Fruit fly (Drosophila melanogaster) whole organism, embryonic: ENCODE measurements around the gene red.

Experiments
- B-H1 ChIP-seq: fragments of 200-800 bp; sonication (Bioruptor generic); IDR thresholded peaks from 3 replicates; pipeline ENCODE4 v1.3.6; 2022; ENCODE audit warnings: missing biosample characterization, missing genetic modification characterization
- CG10959 ChIP-seq: fragments of 200-800 bp; sonication (Bioruptor generic); IDR thresholded peaks from 2 replicates; pipeline ENCODE4 v1.3.6; 2022; ENCODE audit warnings: missing biosample characterization, missing genetic modification characterization
- CG10979 ChIP-seq: fragments of 200-800 bp; sonication (Bioruptor generic); optimal IDR thresholded peaks from 2 replicates; lab custom pipeline; 2018; ENCODE audit warnings: missing biosample characterization, mild to moderate bottlenecking, missing genetic modification characterization, moderate library complexity
- CG11247 ChIP-seq: fragments of 200-800 bp; sonication (Bioruptor generic); IDR thresholded peaks from 2 replicates; pipeline ENCODE4 v1.3.6; 2022; ENCODE audit warnings: missing biosample characterization, missing genetic modification characterization
- CG12769 ChIP-seq: fragments of 200-800 bp; sonication (Bioruptor generic); optimal IDR thresholded peaks from 2 replicates; lab custom pipeline; 2019; ENCODE audit warnings: missing biosample characterization, mild to moderate bottlenecking, missing genetic modification characterization, moderate library complexity
- CG13287 ChIP-seq: fragments of 200-800 bp; sonication (Bioruptor generic); IDR thresholded peaks from 2 replicates; pipeline ENCODE4 v1.3.6; 2022; ENCODE audit warnings: missing biosample characterization, missing genetic modification characterization; ENCODE audit not compliant: partially characterized antibody
- CG14860 ChIP-seq: fragments of 200-800 bp; sonication (Bioruptor generic); IDR thresholded peaks from 3 replicates; pipeline ENCODE4 v1.3.6; 2022; ENCODE audit warnings: missing biosample characterization, missing genetic modification characterization; ENCODE audit not compliant: partially characterized antibody
- CG17361 ChIP-seq: fragments of 200-800 bp; sonication (Bioruptor generic); IDR thresholded peaks from 3 replicates; pipeline ENCODE4 v1.3.6; 2022; ENCODE audit warnings: missing biosample characterization, missing genetic modification characterization
- CG18262 ChIP-seq: fragments of 200-800 bp; optimal IDR thresholded peaks from 3 replicates; lab custom pipeline; 2019; ENCODE audit warnings: missing biosample characterization, mild to moderate bottlenecking, missing genetic modification characterization, moderate library complexity
- CG18599 ChIP-seq: fragments of 200-800 bp; sonication (Bioruptor generic); optimal IDR thresholded peaks from 3 replicates; lab custom pipeline; 2017; ENCODE audit warnings: missing biosample characterization, missing genetic modification characterization, mild to moderate bottlenecking, moderate library complexity, missing genetic modification reagents
- CG2678 ChIP-seq: fragments of 200-800 bp; sonication (Bioruptor generic); optimal IDR thresholded peaks from 3 replicates; lab custom pipeline; 2019; ENCODE audit warnings: missing biosample characterization, mild to moderate bottlenecking, missing genetic modification characterization, moderate library complexity
- CG2875 ChIP-seq: fragments of 200-800 bp; sonication (Bioruptor generic); optimal IDR thresholded peaks from 2 replicates; lab custom pipeline; 2017; ENCODE audit warnings: missing biosample characterization, mild to moderate bottlenecking, missing genetic modification characterization, missing genetic modification reagents
- CG30403 ChIP-seq: fragments of 200-800 bp; sonication (Bioruptor generic); optimal IDR thresholded peaks from 3 replicates; lab custom pipeline; 2016; ENCODE audit warnings: missing biosample characterization, missing genetic modification characterization
- CG3065 ChIP-seq: fragments of 200-800 bp; sonication (Bioruptor generic); optimal IDR thresholded peaks from 2 replicates; lab custom pipeline; 2016; ENCODE audit warnings: missing biosample characterization, missing genetic modification characterization
- CG3163 ChIP-seq: fragments of 200-800 bp; sonication (Bioruptor generic); optimal IDR thresholded peaks from 3 replicates; lab custom pipeline; 2016; ENCODE audit warnings: missing biosample characterization, missing genetic modification characterization
- CG34224 ChIP-seq: fragments of 200-800 bp; sonication (Bioruptor generic); IDR thresholded peaks from 3 replicates; pipeline ENCODE4 v1.3.6; 2022; ENCODE audit warnings: missing biosample characterization, missing genetic modification characterization; ENCODE audit not compliant: partially characterized antibody
- CG4730 ChIP-seq: fragments of 200-800 bp; sonication (Bioruptor generic); IDR thresholded peaks from 2 replicates; pipeline ENCODE4 v1.3.6; 2022; ENCODE audit warnings: missing biosample characterization, missing genetic modification characterization
- CG7271 ChIP-seq: fragments of 200-800 bp; sonication (Bioruptor generic); optimal IDR thresholded peaks from 2 replicates; lab custom pipeline; 2018; ENCODE audit warnings: missing biosample characterization, mild to moderate bottlenecking, missing genetic modification characterization, moderate library complexity
- CG7987 ChIP-seq: fragments of 200-800 bp; sonication (Bioruptor generic); optimal IDR thresholded peaks from 2 replicates; lab custom pipeline; 2018; ENCODE audit warnings: missing biosample characterization, mild to moderate bottlenecking, missing genetic modification characterization, moderate library complexity
- Camta ChIP-seq: fragments of 200-800 bp; sonication (Bioruptor generic); optimal IDR thresholded peaks from 2 replicates; lab custom pipeline; 2016; ENCODE audit warnings: missing biosample characterization, missing genetic modification characterization
- CrebB ChIP-seq: fragments of 200-800 bp; sonication (Bioruptor generic); optimal IDR thresholded peaks from 3 replicates; lab custom pipeline; 2018; ENCODE audit warnings: missing biosample characterization, mild to moderate bottlenecking, missing genetic modification characterization
- D19B ChIP-seq: fragments of 200-800 bp; sonication (Bioruptor generic); optimal IDR thresholded peaks from 2 replicates; lab custom pipeline; 2017; ENCODE audit warnings: missing biosample characterization, mild to moderate bottlenecking, missing genetic modification characterization
- Gug ChIP-seq: fragments of 200-800 bp; sonication (Bioruptor generic); IDR thresholded peaks from 4 replicates; pipeline ENCODE4 v1.3.6; 2022; ENCODE audit warnings: missing biosample characterization, missing genetic modification characterization
- HHEX ChIP-seq: fragments of 200-800 bp; sonication (Bioruptor generic); optimal IDR thresholded peaks from 3 replicates; lab custom pipeline; 2017; ENCODE audit warnings: missing biosample characterization, mild to moderate bottlenecking, missing genetic modification characterization, missing genetic modification reagents
- Hmr ChIP-seq: fragments of 200-800 bp; sonication (Bioruptor generic); optimal IDR thresholded peaks from 3 replicates; lab custom pipeline; 2017; ENCODE audit warnings: mild to moderate bottlenecking, missing biosample characterization, missing genetic modification reagents, missing genetic modification characterization
- Hr51 ChIP-seq, 2 experiments: fragments of 200-800 bp; sonication (Bioruptor generic); optimal IDR thresholded peaks; 2 replicates in 1 of 2; 3 replicates in 1 of 2; lab custom pipeline; 2016 to 2018; ENCODE audit warnings: missing biosample characterization in 2 of 2, missing genetic modification characterization in 2 of 2, mild to moderate bottlenecking in 1 of 2, moderate library complexity in 1 of 2
- Mad ChIP-seq: fragments of 200-800 bp; sonication (Bioruptor generic); optimal IDR thresholded peaks from 2 replicates; lab custom pipeline; 2016; ENCODE audit warnings: missing biosample characterization, missing genetic modification characterization
- Mrtf ChIP-seq: fragments of 200-800 bp; sonication (Bioruptor generic); IDR thresholded peaks from 3 replicates; pipeline ENCODE4 v1.3.6; 2022; ENCODE audit warnings: missing biosample characterization, missing genetic modification characterization
- Side ChIP-seq: fragments of 200-800 bp; sonication (Bioruptor generic); optimal IDR thresholded peaks from 2 replicates; lab custom pipeline; 2016; ENCODE audit warnings: missing biosample characterization, missing genetic modification characterization
- Ssrp ChIP-seq: fragments of 200-800 bp; sonication (Bioruptor generic); optimal IDR thresholded peaks from 2 replicates; lab custom pipeline; 2018; ENCODE audit warnings: missing biosample characterization, mild to moderate bottlenecking, missing genetic modification characterization, moderate library complexity
- ato ChIP-seq: fragments of 200-800 bp; sonication (Bioruptor generic); IDR thresholded peaks from 2 replicates; pipeline ENCODE4 v1.3.6; 2022; ENCODE audit warnings: missing biosample characterization, missing genetic modification characterization; ENCODE audit not compliant: partially characterized antibody
- bsh ChIP-seq, 2 experiments: fragments of 200-800 bp; sonication (Bioruptor generic); optimal IDR thresholded peaks; 2 replicates each; lab custom pipeline; 2017 to 2018; ENCODE audit warnings: mild to moderate bottlenecking in 2 of 2, missing biosample characterization in 2 of 2, missing genetic modification characterization in 2 of 2, moderate library complexity in 1 of 2
- croc ChIP-seq: fragments of 200-800 bp; sonication (Bioruptor generic); conservative IDR thresholded peaks from 3 replicates; pipeline ENCODE4 v1.3.6; 2022; ENCODE audit warnings: missing biosample characterization, missing genetic modification characterization
- cwo ChIP-seq: fragments of 200-800 bp; sonication (Bioruptor generic); optimal IDR thresholded peaks from 3 replicates; lab custom pipeline; 2017; ENCODE audit warnings: missing biosample characterization, missing genetic modification characterization, mild to moderate bottlenecking, moderate library complexity, missing genetic modification reagents
- dan ChIP-seq: fragments of 200-800 bp; sonication (Bioruptor generic); IDR thresholded peaks from 2 replicates; pipeline ENCODE4 v1.3.6; 2022; ENCODE audit warnings: missing biosample characterization, missing genetic modification characterization
- dmrt99B ChIP-seq: fragments of 200-800 bp; sonication (Bioruptor generic); optimal IDR thresholded peaks from 2 replicates; lab custom pipeline; 2018; ENCODE audit warnings: missing biosample characterization, mild to moderate bottlenecking, missing genetic modification characterization, moderate library complexity
- grn ChIP-seq: fragments of 200-800 bp; sonication (Bioruptor generic); optimal IDR thresholded peaks from 3 replicates; lab custom pipeline; 2017; ENCODE audit warnings: missing biosample characterization, missing genetic modification characterization
- gt ChIP-seq: fragments of 200-800 bp; sonication (Bioruptor generic); IDR thresholded peaks from 2 replicates; pipeline ENCODE4 v1.3.6; 2022; ENCODE audit warnings: missing biosample characterization, missing genetic modification characterization
- lola ChIP-seq, 3 experiments: fragments of >200 bp in 2 of 3; fragments of 200-800 bp in 1 of 3; sonication (Bioruptor generic) in 1 of 3; optimal IDR thresholded peaks; 2 replicates each; lab custom pipeline; 2017 to 2019; ENCODE audit warnings: missing biosample characterization in 3 of 3, missing genetic modification characterization in 3 of 3, mild to moderate bottlenecking in 1 of 3, moderate library complexity in 1 of 3
- luna ChIP-seq: fragments of 200-800 bp; sonication (Bioruptor generic); optimal IDR thresholded peaks from 2 replicates; lab custom pipeline; 2016; ENCODE audit warnings: missing biosample characterization, missing genetic modification characterization
- maf-S ChIP-seq: fragments of 200-800 bp; sonication (Bioruptor generic); optimal IDR thresholded peaks from 2 replicates; lab custom pipeline; 2016; ENCODE audit warnings: missing biosample characterization, missing genetic modification characterization
- prd ChIP-seq, 3 experiments: fragments of >200 bp in 2 of 3; fragments of 200-800 bp in 1 of 3; sonication (Bioruptor generic) in 1 of 3; optimal IDR thresholded peaks in 2 of 3; IDR thresholded peaks in 1 of 3; 2 replicates in 2 of 3; 3 replicates in 1 of 3; pipeline versions ENCODE4 v1.3.6 to Lab custom; 2017 to 2022; ENCODE audit warnings: missing biosample characterization in 1 of 3, missing genetic modification characterization in 1 of 3
- psq ChIP-seq: fragments of 200-800 bp; sonication (Bioruptor generic); optimal IDR thresholded peaks from 2 replicates; lab custom pipeline; 2017; ENCODE audit warnings: missing biosample characterization, missing genetic modification characterization
- row ChIP-seq: fragments of 200-800 bp; sonication (Bioruptor generic); IDR thresholded peaks from 3 replicates; pipeline ENCODE4 v1.3.6; 2022; ENCODE audit warnings: missing biosample characterization, missing genetic modification characterization
- sc ChIP-seq, 3 experiments: fragments of >200 bp in 2 of 3; fragments of 200-800 bp in 1 of 3; sonication (Bioruptor generic) in 1 of 3; optimal IDR thresholded peaks; 2 replicates in 2 of 3; 3 replicates in 1 of 3; lab custom pipeline; 2017; ENCODE audit warnings: mild to moderate bottlenecking in 1 of 3, missing biosample characterization in 1 of 3, missing genetic modification characterization in 1 of 3, missing genetic modification reagents in 1 of 3
- ssp ChIP-seq: fragments of 200-800 bp; sonication (Bioruptor generic); IDR thresholded peaks from 2 replicates; pipeline ENCODE4 v1.3.6; 2022; ENCODE audit warnings: missing biosample characterization, missing genetic modification characterization
- twi ChIP-seq: fragments of 200-800 bp; optimal IDR thresholded peaks from 2 replicates; lab custom pipeline; 2019; ENCODE audit warnings: missing biosample characterization, mild to moderate bottlenecking, missing genetic modification characterization, moderate library complexity
- wek ChIP-seq: fragments of 200-800 bp; sonication (Bioruptor generic); optimal IDR thresholded peaks from 3 replicates; lab custom pipeline; 2018; ENCODE audit warnings: missing biosample characterization, mild to moderate bottlenecking, missing genetic modification characterization, moderate library complexity

Gene red

dm6 chr3R:14332735-14333134, 43.9 kb downstream of the red start (continued):
- TF ChIP-seq CG7271 (no peak), CG2678 (peak; percentile 55), HHEX (GFP tag; lab: Kevin White, UChicago) (peak; percentile 24), Hr51 (GFP tag; optimal IDR thresholded peaks at IDR 0.05; lab: Kevin White, UChicago) (peak in 1 of 2 experiments; percentile 61), CG10959 (GFP tag; lab: Robert Waterston, UW) (no peak), CG10979 (tag; lab: Kevin White, UChicago) (peak; percentile 40), B-H1 (GFP tag; lab: Robert Waterston, UW) (no peak), twi (tag; lab: Kevin White, UChicago) (peak; percentile 5), dan (GFP tag; lab: Robert Waterston, UW) (no peak), lola (GFP tag; optimal IDR thresholded peaks at IDR 0.05; lab: Kevin White, UChicago) (peak in 1 of 3 experiments; percentile 13), CG2875 (GFP tag; lab: Kevin White, UChicago) (peak; percentile 10), CG18599 (GFP tag; lab: Kevin White, UChicago) (peak; percentile 43), luna (no peak), ssp (no peak), CG3065 (GFP tag; lab: Kevin White, UChicago) (no peak), Ssrp (peak; percentile 29), CG4730 (GFP tag; lab: Robert Waterston, UW) (no peak), Side (GFP tag; lab: Kevin White, UChicago) (no peak), prd (optimal IDR thresholded peaks at IDR 0.05; lab: Kevin White, UChicago) (no peak), prd (GFP tag; IDR thresholded peaks at IDR 0.05; lab: Robert Waterston, UW) (0 out of 3 replicates have a peak, but pooled peaks have one; percentile 29), dmrt99B (tag; lab: Kevin White, UChicago) (peak; percentile 47), wek (GFP tag; lab: Kevin White, UChicago) (no peak), ato (GFP tag; lab: Robert Waterston, UW) (no peak), Mrtf (no peak), Camta (GFP tag; lab: Kevin White, UChicago) (no peak), croc (GFP tag; lab: Robert Waterston, UW) (no peak), CG12769 (tag; lab: Kevin White, UChicago) (no peak), maf-S (GFP tag; lab: Kevin White, UChicago) (no peak), D19B (GFP tag; lab: Kevin White, UChicago) (no peak), CG11247 (GFP tag; lab: Robert Waterston, UW) (no peak), sc (optimal IDR thresholded peaks at IDR 0.05; lab: Kevin White, UChicago) (no peak), sc (GFP tag; optimal IDR thresholded peaks at IDR 0.05; lab: Kevin White, UChicago) (no peak), CG14860 (GFP tag; lab: Robert Waterston, UW) (no peak), cwo (GFP tag; lab: Kevin White, UChicago) (peak; percentile 10), Gug (GFP tag; lab: Robert Waterston, UW) (0 out of 4 replicates have a peak, but pooled peaks have one; percentile 7), CG3163 (GFP tag; lab: Kevin White, UChicago) (no peak), CG30403 (GFP tag; lab: Kevin White, UChicago) (peak; percentile 28), row (peak; percentile 52; the same call in 2 of the 3 replicates), grn (GFP tag; lab: Kevin White, UChicago) (no peak), psq (GFP tag; lab: Kevin White, UChicago) (no peak), CG17361 (GFP tag; lab: Robert Waterston, UW) (peak; percentile 45; the same call in 1 of the 3 replicates), CG13287 (GFP tag; lab: Robert Waterston, UW) (no peak), bsh (GFP tag; optimal IDR thresholded peaks at IDR 0.05; lab: Kevin White, UChicago) (peak in 1 of 2 experiments; percentile 55), CG18262 (peak; percentile 43), Mad (GFP tag; lab: Kevin White, UChicago) (no peak), CrebB (tag; lab: Kevin White, UChicago) (no peak), gt (GFP tag; lab: Robert Waterston, UW) (no peak), CG7987 (GFP tag; lab: Kevin White, UChicago) (no peak), CG34224 (GFP tag; lab: Robert Waterston, UW) (no peak), Hmr (no peak)
